Fruit fly (Drosophila melanogaster): ENCODE data around the gene CG4511.

CG4511 gene

DNA sequence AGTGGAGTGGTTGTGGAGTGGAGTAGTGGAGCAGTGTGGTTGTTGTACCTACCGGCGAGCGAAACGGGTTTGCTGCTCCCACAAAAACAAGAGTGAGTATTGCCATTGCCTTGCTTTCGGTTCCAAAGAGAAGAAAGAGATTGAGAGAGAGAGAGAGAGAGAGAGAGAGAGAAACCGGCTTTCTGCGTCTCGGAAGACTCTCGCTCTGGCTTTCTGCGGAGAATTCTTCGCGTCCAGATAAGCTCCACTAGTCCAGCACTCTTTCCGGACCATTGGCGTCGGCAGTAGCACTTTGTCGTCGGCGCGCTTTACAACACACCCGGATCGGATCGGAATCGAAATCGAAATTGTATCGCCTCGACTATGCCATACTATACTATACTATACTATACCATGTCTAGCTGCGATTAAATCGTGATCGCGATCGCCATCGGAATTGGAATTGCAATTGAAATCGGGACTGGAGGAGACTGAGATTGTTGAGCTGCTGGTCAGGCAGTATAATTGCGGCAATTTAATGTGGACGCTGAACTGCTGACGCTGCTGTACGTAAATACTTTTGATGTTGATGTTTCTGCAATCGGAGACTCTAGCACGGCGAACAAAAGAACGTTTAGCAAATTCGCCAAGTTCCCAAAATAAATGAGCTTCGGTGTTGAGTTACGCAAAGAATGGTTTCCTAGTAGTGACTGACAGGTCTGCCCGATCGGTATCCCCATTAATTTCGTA, 27.3 kb upstream of the CG4511 start, which contains the start of gene Cad86C (continued):
- TF ChIP-seq dac (GFP tag; optimal IDR thresholded peaks at IDR 0.05) (no peak), CG3919 (GFP tag; optimal IDR thresholded peaks at IDR 0.05) (peak; percentile 52), Sox14 (GFP tag; optimal IDR thresholded peaks at IDR 0.05) (no peak), pdm3 (GFP tag; optimal IDR thresholded peaks at IDR 0.05) (no peak), CG16779 (tag; optimal IDR thresholded peaks at IDR 0.05) (peak; percentile 39), Eip75B (GFP tag; optimal IDR thresholded peaks at IDR 0.05) (no peak), dsx (GFP tag; optimal IDR thresholded peaks at IDR 0.05; ENCODE audit: poor library complexity, severe bottlenecking) (peak; percentile 72), Sox15 (GFP tag; optimal IDR thresholded peaks at IDR 0.05) (no peak), CG6854 (GFP tag; optimal IDR thresholded peaks at IDR 0.05) (peak; percentile 67), CG6163 (GFP tag; IDR thresholded peaks at IDR 0.05) (peak; percentile 56; the same call in 2 of the 3 replicates), fd85E (GFP tag; optimal IDR thresholded peaks at IDR 0.05) (peak; percentile 64), CG11762 (GFP tag; optimal IDR thresholded peaks at IDR 0.05; ENCODE audit: insufficient read depth) (no peak), CG6276 (GFP tag; optimal IDR thresholded peaks at IDR 0.05) (peak; percentile 66), CG1621 (tag; optimal IDR thresholded peaks at IDR 0.05) (peak; percentile 63), CG11294 (GFP tag; IDR thresholded peaks at IDR 0.05) (no peak), acj6 (GFP tag; optimal IDR thresholded peaks at IDR 0.05) (no peak)

dm6 chr3R:10828688-10829087, 25.6 kb upstream of the CG4511 start:
- TF ChIP-seq CG6854 (GFP tag; optimal IDR thresholded peaks at IDR 0.05) = peak; percentile 57
- TF ChIP-seq ss (GFP tag; optimal IDR thresholded peaks at IDR 0.05) = peak in 1 of 2 experiments; percentile 70
- TF ChIP-seq CG32006 (GFP tag; optimal IDR thresholded peaks at IDR 0.05) = no peak
- TF ChIP-seq Eip78C (GFP tag) = peak; percentile 24
- peak; percentile 56 for TF ChIP-seq svp (GFP tag)
- no peak for TF ChIP-seq lz (GFP tag; optimal IDR thresholded peaks at IDR 0.05)

DNA sequence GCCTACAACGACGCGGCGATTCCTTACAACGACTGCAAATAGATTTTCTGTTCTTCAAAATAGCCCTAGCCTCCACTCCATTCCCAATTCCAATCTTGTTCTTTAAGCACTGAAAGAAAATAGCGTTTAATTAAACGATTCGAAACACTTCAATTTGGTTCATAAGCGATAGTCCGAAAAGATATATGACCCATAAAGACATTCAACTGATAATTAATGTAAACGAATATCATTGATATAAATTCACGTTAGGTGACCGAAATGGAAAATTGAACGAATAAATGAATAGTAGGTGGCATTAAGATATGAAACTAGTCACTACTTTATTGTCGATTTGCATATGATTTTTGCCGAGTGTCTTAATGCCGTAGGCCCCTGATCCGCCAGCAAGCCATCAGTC, 24.6 kb upstream of the CG4511 start:
- TF ChIP-seq CG6792 (GFP tag; optimal IDR thresholded peaks at IDR 0.05) = no peak
- TF ChIP-seq Ets96B (tag; optimal IDR thresholded peaks at IDR 0.05) = peak; percentile 74
- TF ChIP-seq Lpt (GFP tag; optimal IDR thresholded peaks at IDR 0.05) = no peak
- TF ChIP-seq CG34406 (GFP tag; optimal IDR thresholded peaks at IDR 0.05) = no peak
- peak; percentile 48 for TF ChIP-seq Sox14 (GFP tag; optimal IDR thresholded peaks at IDR 0.05)
- TF ChIP-seq Eip78C (GFP tag) = peak; percentile 88
- no peak for TF ChIP-seq Sox102F (GFP tag; optimal IDR thresholded peaks at IDR 0.05)
- no peak for TF ChIP-seq CG16779 (tag; optimal IDR thresholded peaks at IDR 0.05)
- no peak for TF ChIP-seq fd85E (GFP tag; optimal IDR thresholded peaks at IDR 0.05)
- TF ChIP-seq CG32006 (GFP tag; optimal IDR thresholded peaks at IDR 0.05) = peak; percentile 47
- peak; percentile 66 for TF ChIP-seq fd59A (GFP tag; optimal IDR thresholded peaks at IDR 0.05)
- TF ChIP-seq Eip75B (GFP tag; optimal IDR thresholded peaks at IDR 0.05) = peak; percentile 56
- no peak for TF ChIP-seq CG4318 (GFP tag; optimal IDR thresholded peaks at IDR 0.05)
- TF ChIP-seq CG10669 (GFP tag; optimal IDR thresholded peaks at IDR 0.05) = peak; percentile 69
- TF ChIP-seq Met (GFP tag; optimal IDR thresholded peaks at IDR 0.05) = no peak
- TF ChIP-seq Smox (GFP tag; optimal IDR thresholded peaks at IDR 0.05) = no peak
- no peak for TF ChIP-seq Gug (GFP tag; IDR thresholded peaks at IDR 0.05)
- no peak for TF ChIP-seq net (GFP tag; optimal IDR thresholded peaks at IDR 0.05)
- no peak for TF ChIP-seq acj6 (GFP tag; optimal IDR thresholded peaks at IDR 0.05)
- TF ChIP-seq salr (GFP tag; optimal IDR thresholded peaks at IDR 0.05) = peak; percentile 24 to 43
- TF ChIP-seq CG6808 (GFP tag; optimal IDR thresholded peaks at IDR 0.05) = peak; percentile 81
- no peak for TF ChIP-seq CG7368 (GFP tag; optimal IDR thresholded peaks at IDR 0.05)
- no peak for TF ChIP-seq Hr4 (GFP tag; optimal IDR thresholded peaks at IDR 0.05)
- no peak for TF ChIP-seq fkh (GFP tag; optimal IDR thresholded peaks at IDR 0.05)
- TF ChIP-seq CG10631 (GFP tag; optimal IDR thresholded peaks at IDR 0.05) = peak; percentile 58
- TF ChIP-seq Hr39 (GFP tag; optimal IDR thresholded peaks at IDR 0.05) = no peak
- TF ChIP-seq CG8119 (GFP tag; IDR thresholded peaks at IDR 0.05) = 0 out of 3 replicates have a peak, but pooled peaks have one; percentile 15
- TF ChIP-seq Eip93F (GFP tag; optimal IDR thresholded peaks at IDR 0.05) = no peak
- TF ChIP-seq CG6163 (GFP tag; IDR thresholded peaks at IDR 0.05) = 0 out of 3 replicates have a peak, but pooled peaks have one; percentile 35
- peak; percentile 51 for TF ChIP-seq CG1621 (tag; optimal IDR thresholded peaks at IDR 0.05)
- peak; percentile 31 for TF ChIP-seq achi (GFP tag; optimal IDR thresholded peaks at IDR 0.05)
- TF ChIP-seq Sox15 (GFP tag; optimal IDR thresholded peaks at IDR 0.05) = no peak
- no peak for TF ChIP-seq topi (GFP tag; optimal IDR thresholded peaks at IDR 0.05)
- no peak for TF ChIP-seq vri (GFP tag; optimal IDR thresholded peaks at IDR 0.05)
- TF ChIP-seq CG8632 (GFP tag; optimal IDR thresholded peaks at IDR 0.05) = no peak

Measured in whole organism, prepupa.